Fruit fly (Drosophila melanogaster) whole organism: ENCODE results near the gene CG11694.

Experiments
- CG8478 ChIP-seq: fragments of >200 bp; optimal IDR thresholded peaks from 2 replicates; lab custom pipeline; 2018; ENCODE audit warnings: inconsistent platforms
- Dll ChIP-seq: fragments of >200 bp; optimal IDR thresholded peaks from 2 replicates; lab custom pipeline; 2017
- EcR ChIP-seq, 2 experiments: fragments of >200 bp; optimal IDR thresholded peaks; 2 replicates each; lab custom pipeline; 2017; ENCODE audit warnings: missing biosample characterization in 2 of 2, missing genetic modification characterization in 2 of 2, missing genetic modification reagents in 2 of 2
- pan ChIP-seq: fragments of >200 bp; optimal IDR thresholded peaks from 2 replicates; lab custom pipeline; 2017
- psq ChIP-seq: fragments of >200 bp; optimal IDR thresholded peaks from 2 replicates; lab custom pipeline; 2017
- usp ChIP-seq: fragments of >200 bp; optimal IDR thresholded peaks from 2 replicates; lab custom pipeline; 2017; ENCODE audit warnings: missing biosample characterization, missing genetic modification characterization, mixed read lengths

The CG11694 gene

dm6 chr3R:8306188-8306926, 5.6 kb downstream of the CG11694 start:
- TF ChIP-seq Dll (lab: Kevin White, UChicago) (no peak), usp (no peak), EcR (GFP tag; optimal IDR thresholded peaks at IDR 0.05; lab: Kevin White, UChicago) (no peak), CG8478 (no peak), pan (lab: Kevin White, UChicago) (no peak), psq (no peak)

dm6 chr3R:8305110-8305509, 6.8 kb downstream of the CG11694 start, which contains the start of gene Sgt1:
Gene Sgt1, minus strand, starts transcription at chr3R:8305274.
- TF ChIP-seq Dll (lab: Kevin White, UChicago) (no peak), CG8478 (no peak), usp (no peak), psq (no peak), EcR (GFP tag; optimal IDR thresholded peaks at IDR 0.05; lab: Kevin White, UChicago) (no peak), pan (lab: Kevin White, UChicago) (no peak)

dm6 chr3R:8303848-8304247, 8.1 kb downstream of the CG11694 start, which contains the start of gene nac:
Gene nac, minus strand, starts transcription at chr3R:8304023.
- TF ChIP-seq pan (lab: Kevin White, UChicago): no peak
- TF ChIP-seq psq: no peak
- TF ChIP-seq EcR (GFP tag; optimal IDR thresholded peaks at IDR 0.05; lab: Kevin White, UChicago): no peak
- TF ChIP-seq CG8478: no peak
- no peak for TF ChIP-seq usp
- no peak for TF ChIP-seq Dll (lab: Kevin White, UChicago)

- TF ChIP-seq CG8478 (no peak), EcR (GFP tag; optimal IDR thresholded peaks at IDR 0.05; lab: Kevin White, UChicago) (no peak), pan (lab: Kevin White, UChicago) (no peak), usp (no peak), psq (no peak), Dll (lab: Kevin White, UChicago) (no peak)
These were observed 10.8 kb downstream of the CG11694 start, which contains the start of the genes CG9626 and mRpL1 for dm6 chr3R:8300928-8301752. Gene CG9626, minus strand, starts transcription at chr3R:8300978. Gene mRpL1, plus strand, starts transcription at chr3R:8301440.

- TF ChIP-seq psq: no peak
- TF ChIP-seq pan (lab: Kevin White, UChicago): no peak
- no peak for TF ChIP-seq Dll (lab: Kevin White, UChicago)
- TF ChIP-seq usp: no peak
- TF ChIP-seq EcR (GFP tag; optimal IDR thresholded peaks at IDR 0.05; lab: Kevin White, UChicago): no peak
- no peak for TF ChIP-seq CG8478
These were observed 19.9 kb downstream of the CG11694 start, which contains the start of gene CG31463 for dm6 chr3R:8292034-8292433. Gene CG31463, plus strand, starts transcription at chr3R:8292335.

dm6 chr3R:8290940-8291339, 21.0 kb downstream of the CG11694 start, which contains the start of gene CG31464:
Gene CG31464, plus strand, starts transcription at chr3R:8291240.
- TF ChIP-seq pan (lab: Kevin White, UChicago): no peak
- TF ChIP-seq EcR (GFP tag; optimal IDR thresholded peaks at IDR 0.05; lab: Kevin White, UChicago): no peak
- no peak for TF ChIP-seq psq
- no peak for TF ChIP-seq usp
- no peak for TF ChIP-seq Dll (lab: Kevin White, UChicago)
- no peak for TF ChIP-seq CG8478

dm6 chr3R:8290478-8290877, 21.5 kb downstream of the CG11694 start, which contains the start of gene CG11672:
Gene CG11672, minus strand, starts transcription at chr3R:8290578.
- TF ChIP-seq usp: no peak
- no peak for TF ChIP-seq CG8478
- no peak for TF ChIP-seq psq
- no peak for TF ChIP-seq pan (lab: Kevin White, UChicago)
- no peak for TF ChIP-seq EcR (GFP tag; optimal IDR thresholded peaks at IDR 0.05; lab: Kevin White, UChicago)
- no peak for TF ChIP-seq Dll (lab: Kevin White, UChicago)

- TF ChIP-seq pan (lab: Kevin White, UChicago): no peak
- no peak for TF ChIP-seq CG8478
- TF ChIP-seq EcR (GFP tag; optimal IDR thresholded peaks at IDR 0.05; lab: Kevin White, UChicago): no peak
- TF ChIP-seq Dll (lab: Kevin White, UChicago): no peak
- no peak for TF ChIP-seq usp
- no peak for TF ChIP-seq psq
These were observed 23.1 kb downstream of the CG11694 start for dm6 chr3R:8288790-8289189.

dm6 chr3R:8287697-8288096, 24.2 kb downstream of the CG11694 start, which contains the start of gene Nazo:
Gene Nazo, plus strand, starts transcription at chr3R:8287876.
- TF ChIP-seq Dll (lab: Kevin White, UChicago): no peak
- TF ChIP-seq usp: no peak
- TF ChIP-seq pan (lab: Kevin White, UChicago): no peak
- no peak for TF ChIP-seq psq
- TF ChIP-seq CG8478: no peak
- no peak for TF ChIP-seq EcR (GFP tag; optimal IDR thresholded peaks at IDR 0.05; lab: Kevin White, UChicago)

- TF ChIP-seq usp (no peak), Dll (lab: Kevin White, UChicago) (no peak), pan (lab: Kevin White, UChicago) (no peak), psq (no peak), EcR (GFP tag; optimal IDR thresholded peaks at IDR 0.05; lab: Kevin White, UChicago) (no peak), CG8478 (no peak)
These were observed 26.1 kb downstream of the CG11694 start for dm6 chr3R:8285727-8286344.

- TF ChIP-seq CG8478: no peak
- TF ChIP-seq pan (lab: Kevin White, UChicago): no peak
- TF ChIP-seq psq: no peak
- TF ChIP-seq usp: no peak
These were observed 27.7 kb downstream of the CG11694 start for dm6 chr3R:8284234-8284633.

dm6 chr3R:8282727-8283126, 29.2 kb downstream of the CG11694 start:
- TF ChIP-seq CG8478 (no peak), Dll (lab: Kevin White, UChicago) (no peak), psq (no peak), pan (lab: Kevin White, UChicago) (no peak), EcR (GFP tag; optimal IDR thresholded peaks at IDR 0.05; lab: Kevin White, UChicago) (no peak), usp (no peak)
